Fruit fly (Drosophila melanogaster): ENCODE results near the gene CG11854.
A peak's percentile ranks its signal among the peaks of the same experiment; 100 is the strongest.

dm6 chr3R:25208042-25208766 is 33.6 kb upstream of the CG11854 start, which contains the start of gene Cad96Ca:
- no peak for TF ChIP-seq CG13204 (GFP tag; optimal IDR thresholded peaks at IDR 0.05)
- no peak for TF ChIP-seq fd96Ca (GFP tag; IDR thresholded peaks at IDR 0.05)
- peak; percentile 48 for TF ChIP-seq EcR (GFP tag; optimal IDR thresholded peaks at IDR 0.05)
- TF ChIP-seq CG9948 (tag; optimal IDR thresholded peaks at IDR 0.05), result no peak
- no peak for TF ChIP-seq CG8301 (tag; optimal IDR thresholded peaks at IDR 0.05)
- no peak for TF ChIP-seq D1 (tag; optimal IDR thresholded peaks at IDR 0.05)
- TF ChIP-seq CG4496 (GFP tag; IDR thresholded peaks at IDR 0.05), result no peak
- TF ChIP-seq CG14655 (GFP tag; optimal IDR thresholded peaks at IDR 0.05), result no peak
- TF ChIP-seq CG12605 (GFP tag; IDR thresholded peaks at IDR 0.05), result peak; percentile 21; the same call in 1 of the 2 replicates
- no peak for TF ChIP-seq Snoo (tag; optimal IDR thresholded peaks at IDR 0.05)
- peak; percentile 23 for TF ChIP-seq Pif1A (GFP tag; optimal IDR thresholded peaks at IDR 0.05)
- TF ChIP-seq CG15710 (tag; optimal IDR thresholded peaks at IDR 0.05), result no peak
- TF ChIP-seq CG10348 (GFP tag; IDR thresholded peaks at IDR 0.05), result no peak

Data from whole organism, pupa.